Fruit fly (Drosophila melanogaster) whole organism, prepupa: ENCODE results near the gene mRpS11.

Source experiments
- Blimp-1 ChIP-seq: fragments of 200-800 bp; sonication (Bioruptor generic); optimal IDR thresholded peaks from 3 replicates; lab custom pipeline; 2017; ENCODE audit warnings: missing biosample characterization, missing genetic modification characterization, mild to moderate bottlenecking, moderate library complexity, missing genetic modification reagents
- CG15336 ChIP-seq: fragments of 200-800 bp; sonication (Bioruptor generic); IDR thresholded peaks from 2 replicates; pipeline ENCODE4 v1.3.6; 2022; ENCODE audit warnings: missing biosample characterization, missing genetic modification characterization
- CG6792 ChIP-seq: fragments of 200-800 bp; sonication (Bioruptor generic); optimal IDR thresholded peaks from 3 replicates; lab custom pipeline; 2016; ENCODE audit warnings: missing biosample characterization, missing genetic modification characterization
- CG6854 ChIP-seq: fragments of 200-800 bp; sonication (Bioruptor generic); optimal IDR thresholded peaks from 2 replicates; lab custom pipeline; 2017; ENCODE audit warnings: missing biosample characterization, mild to moderate bottlenecking, missing genetic modification characterization
- CG8119 ChIP-seq: fragments of 200-800 bp; sonication (Bioruptor generic); IDR thresholded peaks from 3 replicates; pipeline ENCODE4 v1.3.6; 2022; ENCODE audit warnings: missing biosample characterization, missing genetic modification characterization
- Gug ChIP-seq: fragments of 200-800 bp; sonication (Bioruptor generic); IDR thresholded peaks from 2 replicates; pipeline ENCODE4 v1.3.6; 2022; ENCODE audit warnings: missing biosample characterization, missing genetic modification characterization
- Lpt ChIP-seq: fragments of 200-800 bp; sonication (Bioruptor generic); optimal IDR thresholded peaks from 3 replicates; lab custom pipeline; 2016; ENCODE audit warnings: missing biosample characterization, missing genetic modification characterization
- Sox15 ChIP-seq: fragments of 200-800 bp; sonication (Bioruptor generic); optimal IDR thresholded peaks from 3 replicates; lab custom pipeline; 2016; ENCODE audit warnings: missing biosample characterization, missing genetic modification characterization
- dac ChIP-seq: fragments of 200-800 bp; sonication (Bioruptor generic); optimal IDR thresholded peaks from 2 replicates; lab custom pipeline; 2017; ENCODE audit warnings: missing biosample characterization, mild to moderate bottlenecking, missing genetic modification characterization
- dsx ChIP-seq: fragments of 200-800 bp; optimal IDR thresholded peaks from 3 replicates; lab custom pipeline; 2019; ENCODE audit warnings: missing biosample characterization, mild to moderate bottlenecking, missing genetic modification characterization, moderate library complexity; ENCODE audit not compliant: poor library complexity, severe bottlenecking

dm6 chr3R:17043570-17043923 is 29.0 kb upstream of the mRpS11 start:
- no peak for TF ChIP-seq CG6854 (GFP tag; lab: Kevin White, UChicago)
- no peak for TF ChIP-seq CG6792 (GFP tag; lab: Kevin White, UChicago)
- no peak for TF ChIP-seq dsx (GFP tag; lab: Kevin White, UChicago)
- TF ChIP-seq dac = no peak
- TF ChIP-seq CG8119 = no peak
- TF ChIP-seq CG15336 (GFP tag; lab: Robert Waterston, UW) = no peak
- TF ChIP-seq Gug (GFP tag; lab: Robert Waterston, UW) = no peak
- TF ChIP-seq Lpt (GFP tag; lab: Kevin White, UChicago) = no peak
- TF ChIP-seq Sox15 (GFP tag; lab: Kevin White, UChicago) = no peak
- TF ChIP-seq Blimp-1 (GFP tag; lab: Kevin White, UChicago) = no peak
